Fruit fly (Drosophila melanogaster) whole organism, embryonic: ENCODE data around the gene bsk.

Experiments used
- Abd-B ChIP-seq: fragments of 200-800 bp; sonication (Bioruptor generic); optimal IDR thresholded peaks from 2 replicates; lab custom pipeline; 2018; ENCODE audit warnings: missing biosample characterization, mild to moderate bottlenecking, missing genetic modification characterization, moderate library complexity
- Blimp-1 ChIP-seq: fragments of 200-800 bp; sonication (Bioruptor generic); optimal IDR thresholded peaks from 3 replicates; lab custom pipeline; 2018; ENCODE audit warnings: missing biosample characterization, missing genetic modification characterization, mild to moderate bottlenecking, moderate library complexity, missing genetic modification reagents
- CG10147 ChIP-seq: fragments of 200-800 bp; sonication (Bioruptor generic); optimal IDR thresholded peaks from 2 replicates; lab custom pipeline; 2019; ENCODE audit warnings: missing biosample characterization, mild to moderate bottlenecking, missing genetic modification characterization, moderate library complexity
- CG10543 ChIP-seq: fragments of 200-800 bp; sonication (Bioruptor generic); optimal IDR thresholded peaks from 3 replicates; lab custom pipeline; 2017; ENCODE audit warnings: missing biosample characterization, mild to moderate bottlenecking, missing genetic modification characterization, moderate library complexity
- CG12104 ChIP-seq: fragments of 200-800 bp; sonication (Bioruptor generic); optimal IDR thresholded peaks from 3 replicates; lab custom pipeline; 2016; ENCODE audit warnings: missing biosample characterization, missing genetic modification characterization
- CG12236 ChIP-seq: fragments of 200-800 bp; sonication (Bioruptor generic); optimal IDR thresholded peaks from 2 replicates; lab custom pipeline; 2016; ENCODE audit warnings: missing biosample characterization, missing genetic modification characterization
- CG12942 ChIP-seq: fragments of 200-800 bp; sonication (Bioruptor generic); optimal IDR thresholded peaks from 3 replicates; lab custom pipeline; 2016; ENCODE audit warnings: missing biosample characterization, missing genetic modification characterization
- CG13624 ChIP-seq: fragments of 200-800 bp; sonication (Bioruptor generic); optimal IDR thresholded peaks from 2 replicates; lab custom pipeline; 2016; ENCODE audit warnings: missing biosample characterization, missing genetic modification characterization
- CG15479 ChIP-seq: fragments of 200-800 bp; sonication (Bioruptor generic); optimal IDR thresholded peaks from 3 replicates; lab custom pipeline; 2019; ENCODE audit warnings: missing biosample characterization, mild to moderate bottlenecking, missing genetic modification characterization, moderate library complexity
- CG1603 ChIP-seq: fragments of 200-800 bp; sonication (Bioruptor generic); optimal IDR thresholded peaks from 2 replicates; lab custom pipeline; 2019; ENCODE audit warnings: missing biosample characterization, mild to moderate bottlenecking, missing genetic modification characterization, moderate library complexity
- CG17359 ChIP-seq: fragments of 200-800 bp; sonication (Bioruptor generic); optimal IDR thresholded peaks from 3 replicates; lab custom pipeline; 2018; ENCODE audit warnings: missing biosample characterization, mild to moderate bottlenecking, missing genetic modification characterization, moderate library complexity
- CG2120 ChIP-seq: fragments of 200-800 bp; sonication (Bioruptor generic); optimal IDR thresholded peaks from 3 replicates; lab custom pipeline; 2016; ENCODE audit warnings: missing biosample characterization, missing genetic modification characterization
- CG2678 ChIP-seq: fragments of 200-800 bp; sonication (Bioruptor generic); optimal IDR thresholded peaks from 3 replicates; lab custom pipeline; 2019; ENCODE audit warnings: missing biosample characterization, mild to moderate bottlenecking, missing genetic modification characterization, moderate library complexity
- CG31388 ChIP-seq: fragments of 200-800 bp; sonication (Bioruptor generic); optimal IDR thresholded peaks from 2 replicates; lab custom pipeline; 2016; ENCODE audit warnings: missing biosample characterization, missing genetic modification characterization
- CG3407 ChIP-seq: fragments of 200-800 bp; sonication (Bioruptor generic); optimal IDR thresholded peaks from 2 replicates; lab custom pipeline; 2018; ENCODE audit warnings: missing biosample characterization, mild to moderate bottlenecking, missing genetic modification characterization
- CG43689 ChIP-seq: fragments of 200-800 bp; sonication (Bioruptor generic); IDR thresholded peaks from 2 replicates; pipeline ENCODE4 v1.3.6; 2022; ENCODE audit warnings: missing biosample characterization, missing genetic modification characterization
- CG5245 ChIP-seq: fragments of 200-800 bp; sonication (Bioruptor generic); optimal IDR thresholded peaks from 3 replicates; lab custom pipeline; 2016; ENCODE audit warnings: missing biosample characterization, missing genetic modification characterization
- CG5953 ChIP-seq: fragments of 200-800 bp; sonication (Bioruptor generic); IDR thresholded peaks from 2 replicates; pipeline ENCODE4 v1.3.6; 2022; ENCODE audit warnings: missing biosample characterization, missing genetic modification characterization
- CG6689 ChIP-seq: fragments of 200-800 bp; sonication (Bioruptor generic); IDR thresholded peaks from 2 replicates; pipeline ENCODE4 v1.3.6; 2022; ENCODE audit warnings: missing biosample characterization, missing genetic modification characterization
- CG6765 ChIP-seq: fragments of 200-800 bp; sonication (Bioruptor generic); optimal IDR thresholded peaks from 3 replicates; lab custom pipeline; 2017; ENCODE audit warnings: missing biosample characterization, mild to moderate bottlenecking, missing genetic modification characterization
- CG6854 ChIP-seq: fragments of 200-800 bp; sonication (Bioruptor generic); optimal IDR thresholded peaks from 3 replicates; lab custom pipeline; 2017; ENCODE audit warnings: missing biosample characterization, mild to moderate bottlenecking, missing genetic modification characterization
- CG7745 ChIP-seq: fragments of 200-800 bp; sonication (Bioruptor generic); optimal IDR thresholded peaks from 2 replicates; lab custom pipeline; 2018; ENCODE audit warnings: missing biosample characterization, mild to moderate bottlenecking, missing genetic modification characterization, moderate library complexity
- CG8089 ChIP-seq: fragments of 200-800 bp; sonication (Bioruptor generic); optimal IDR thresholded peaks from 3 replicates; lab custom pipeline; 2016; ENCODE audit warnings: missing biosample characterization, missing genetic modification characterization
- CG9817 ChIP-seq: fragments of 200-800 bp; sonication (Bioruptor generic); optimal IDR thresholded peaks from 2 replicates; lab custom pipeline; 2018; ENCODE audit warnings: missing biosample characterization, mild to moderate bottlenecking, missing genetic modification characterization, moderate library complexity
- Dll ChIP-seq: fragments of 200-800 bp; sonication (Bioruptor generic); IDR thresholded peaks from 4 replicates; pipeline ENCODE4 v1.3.6; 2022; ENCODE audit warnings: missing biosample characterization, missing genetic modification characterization; ENCODE audit not compliant: partially characterized antibody
- Eip74EF ChIP-seq, 2 experiments: fragments of 200-800 bp in 1 of 2; fragments of >200 bp in 1 of 2; sonication (Bioruptor generic) in 1 of 2; optimal IDR thresholded peaks; 2 replicates each; lab custom pipeline; 2017 to 2019; ENCODE audit warnings: missing biosample characterization in 2 of 2, missing genetic modification characterization in 2 of 2, mild to moderate bottlenecking in 1 of 2, moderate library complexity in 1 of 2
- Fer3 ChIP-seq: fragments of 200-800 bp; sonication (Bioruptor generic); optimal IDR thresholded peaks from 2 replicates; lab custom pipeline; 2018; ENCODE audit warnings: missing biosample characterization, mild to moderate bottlenecking, missing genetic modification characterization, moderate library complexity
- Lim3 ChIP-seq: fragments of 200-800 bp; sonication (Bioruptor generic); IDR thresholded peaks from 2 replicates; pipeline ENCODE4 v1.3.6; 2022; ENCODE audit warnings: missing biosample characterization, missing genetic modification characterization
- Ptx1 ChIP-seq: fragments of 200-800 bp; sonication (Bioruptor generic); IDR thresholded peaks from 2 replicates; pipeline ENCODE4 v1.3.6; 2022; ENCODE audit warnings: missing biosample characterization, missing genetic modification characterization
- Scr ChIP-seq: fragments of 200-800 bp; sonication (Bioruptor generic); IDR thresholded peaks from 2 replicates; pipeline ENCODE4 v1.3.6; 2022; ENCODE audit warnings: missing biosample characterization, missing genetic modification characterization; ENCODE audit not compliant: partially characterized antibody
- Stat92E ChIP-seq, 3 experiments: fragments of >200 bp in 2 of 3; fragments of 200-800 bp in 1 of 3; sonication (Bioruptor generic) in 1 of 3; optimal IDR thresholded peaks; 2 replicates each; lab custom pipeline; 2017 to 2019; ENCODE audit warnings: missing biosample characterization in 3 of 3, missing genetic modification characterization in 3 of 3, mild to moderate bottlenecking in 1 of 3, moderate library complexity in 1 of 3
- Xbp1 ChIP-seq: fragments of 200-800 bp; sonication (Bioruptor generic); optimal IDR thresholded peaks from 3 replicates; lab custom pipeline; 2016; ENCODE audit warnings: missing biosample characterization, mild to moderate bottlenecking, missing genetic modification characterization
- YL-1 ChIP-seq: fragments of 200-800 bp; sonication (Bioruptor generic); optimal IDR thresholded peaks from 3 replicates; lab custom pipeline; 2017; ENCODE audit warnings: missing biosample characterization, mild to moderate bottlenecking, missing genetic modification characterization
- aop ChIP-seq: fragments of 200-800 bp; sonication (Bioruptor generic); IDR thresholded peaks from 2 replicates; pipeline ENCODE4 v1.3.6; 2022; ENCODE audit warnings: missing biosample characterization, missing genetic modification characterization
- chm ChIP-seq: fragments of 200-800 bp; sonication (Bioruptor generic); IDR thresholded peaks from 2 replicates; pipeline ENCODE4 v1.3.6; 2022; ENCODE audit warnings: missing biosample characterization, missing genetic modification characterization
- exex ChIP-seq: fragments of 200-800 bp; sonication (Bioruptor generic); optimal IDR thresholded peaks from 4 replicates; lab custom pipeline; 2018; ENCODE audit warnings: missing biosample characterization, mild to moderate bottlenecking, missing genetic modification characterization, moderate library complexity
- fd3F ChIP-seq: fragments of 200-800 bp; sonication (Bioruptor generic); optimal IDR thresholded peaks from 2 replicates; lab custom pipeline; 2018; ENCODE audit warnings: missing biosample characterization, mild to moderate bottlenecking, missing genetic modification characterization, moderate library complexity
- ham ChIP-seq: fragments of 200-800 bp; sonication (Bioruptor generic); IDR thresholded peaks from 2 replicates; pipeline ENCODE4 v1.3.6; 2022; ENCODE audit warnings: missing biosample characterization, missing genetic modification characterization
- lmd ChIP-seq: fragments of 200-800 bp; sonication (Bioruptor generic); IDR thresholded peaks from 2 replicates; pipeline ENCODE4 v1.3.6; 2022; ENCODE audit warnings: missing biosample characterization, missing genetic modification characterization
- pum ChIP-seq: fragments of 200-800 bp; sonication (Bioruptor generic); optimal IDR thresholded peaks from 2 replicates; lab custom pipeline; 2016; ENCODE audit warnings: missing biosample characterization, missing genetic modification characterization
- repo ChIP-seq: fragments of 200-800 bp; sonication (Bioruptor generic); optimal IDR thresholded peaks from 2 replicates; lab custom pipeline; 2016; ENCODE audit warnings: missing biosample characterization, missing genetic modification characterization
- ro ChIP-seq: fragments of 200-800 bp; sonication (Bioruptor generic); IDR thresholded peaks from 2 replicates; pipeline ENCODE4 v1.3.6; 2022; ENCODE audit warnings: missing biosample characterization, missing genetic modification characterization
- run ChIP-seq: fragments of 200-800 bp; sonication (Bioruptor generic); optimal IDR thresholded peaks from 3 replicates; lab custom pipeline; 2018; ENCODE audit warnings: missing biosample characterization, mild to moderate bottlenecking, missing genetic modification characterization
- seq ChIP-seq: fragments of 200-800 bp; sonication (Bioruptor generic); IDR thresholded peaks from 2 replicates; pipeline ENCODE4 v1.3.6; 2022; ENCODE audit warnings: missing biosample characterization, missing genetic modification characterization
- slp2 ChIP-seq: fragments of 200-800 bp; sonication (Bioruptor generic); optimal IDR thresholded peaks from 2 replicates; lab custom pipeline; 2016; ENCODE audit warnings: missing biosample characterization, missing genetic modification characterization
- sqz ChIP-seq: fragments of 200-800 bp; sonication (Bioruptor generic); optimal IDR thresholded peaks from 3 replicates; lab custom pipeline; 2018; ENCODE audit warnings: missing biosample characterization, mild to moderate bottlenecking, missing genetic modification characterization
- stwl ChIP-seq: fragments of 200-800 bp; sonication (Bioruptor generic); optimal IDR thresholded peaks from 3 replicates; lab custom pipeline; 2018; ENCODE audit warnings: missing biosample characterization, mild to moderate bottlenecking, missing genetic modification characterization, moderate library complexity
- tll ChIP-seq, 2 experiments: fragments of 200-800 bp in 1 of 2; fragments of >200 bp in 1 of 2; sonication (Bioruptor generic) in 1 of 2; optimal IDR thresholded peaks; 2 replicates each; lab custom pipeline; 2017 to 2019; ENCODE audit warnings: missing biosample characterization in 2 of 2, missing genetic modification characterization in 2 of 2, mild to moderate bottlenecking in 1 of 2, moderate library complexity in 1 of 2
- tna ChIP-seq: fragments of 200-800 bp; sonication (Bioruptor generic); IDR thresholded peaks from 2 replicates; pipeline ENCODE4 v1.3.6; 2022; ENCODE audit warnings: missing biosample characterization, missing genetic modification characterization; ENCODE audit not compliant: partially characterized antibody
- z ChIP-seq: fragments of 200-800 bp; sonication (Bioruptor generic); IDR thresholded peaks from 3 replicates; pipeline ENCODE4 v1.3.6; 2022; ENCODE audit warnings: missing biosample characterization, missing genetic modification characterization
- zen ChIP-seq: fragments of 200-800 bp; sonication (Bioruptor generic); optimal IDR thresholded peaks from 3 replicates; lab custom pipeline; 2018; ENCODE audit warnings: missing biosample characterization, mild to moderate bottlenecking, missing genetic modification characterization, moderate library complexity

The bsk gene

DNA sequence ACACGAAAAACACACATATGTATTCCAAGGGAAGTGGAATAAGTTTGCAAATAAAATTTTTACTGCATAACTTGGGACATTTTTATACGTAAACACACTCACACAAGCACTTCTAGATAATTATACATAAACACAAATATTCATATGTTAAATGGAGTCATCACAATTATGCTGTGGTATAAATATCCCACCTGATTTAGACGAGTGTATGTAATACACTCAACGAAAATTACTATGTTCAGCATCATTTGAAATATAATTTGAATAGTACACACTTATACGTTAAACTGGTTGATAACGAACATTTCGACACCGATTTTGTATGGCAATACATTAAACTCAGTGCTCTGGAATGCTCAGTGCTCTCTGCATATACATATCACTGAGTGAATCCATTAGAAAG is 19.2 kb downstream of the bsk start (continued):
- no peak for TF ChIP-seq zen (tag; lab: Kevin White, UChicago)
- no peak for TF ChIP-seq Dll (GFP tag; lab: Robert Waterston, UW)
- TF ChIP-seq CG2678 (tag; lab: Kevin White, UChicago) = no peak
- no peak for TF ChIP-seq CG7745 (tag; lab: Kevin White, UChicago)
- TF ChIP-seq Ptx1 (GFP tag; lab: Robert Waterston, UW) = no peak
- no peak for TF ChIP-seq chm (GFP tag; lab: Robert Waterston, UW)
- TF ChIP-seq Abd-B (GFP tag; lab: Kevin White, UChicago) = no peak
- no peak for TF ChIP-seq ro
- TF ChIP-seq exex = peak; percentile 32
- TF ChIP-seq CG2120 (GFP tag; lab: Kevin White, UChicago) = peak; percentile 42
- no peak for TF ChIP-seq Scr
- TF ChIP-seq Eip74EF (GFP tag; optimal IDR thresholded peaks at IDR 0.05; lab: Kevin White, UChicago) = no peak
- peak; percentile 4 for TF ChIP-seq CG10147 (GFP tag; lab: Kevin White, UChicago)
- TF ChIP-seq CG8089 (GFP tag; lab: Kevin White, UChicago) = peak; percentile 95
- no peak for TF ChIP-seq CG1603 (tag; lab: Kevin White, UChicago)
- no peak for TF ChIP-seq fd3F (GFP tag; lab: Kevin White, UChicago)
- no peak for TF ChIP-seq Xbp1
- no peak for TF ChIP-seq CG9817 (tag; lab: Kevin White, UChicago)
- no peak for TF ChIP-seq CG3407 (GFP tag; lab: Kevin White, UChicago)
- no peak for TF ChIP-seq CG6854
- no peak for TF ChIP-seq run (tag; lab: Kevin White, UChicago)
- no peak for TF ChIP-seq Blimp-1
- no peak for TF ChIP-seq Stat92E (GFP tag; optimal IDR thresholded peaks at IDR 0.05; lab: Kevin White, UChicago)
- TF ChIP-seq CG31388 (GFP tag; lab: Kevin White, UChicago) = no peak
- TF ChIP-seq lmd (GFP tag; lab: Robert Waterston, UW) = no peak
- TF ChIP-seq pum = no peak
- TF ChIP-seq CG6689 (GFP tag; lab: Robert Waterston, UW) = no peak
- no peak for TF ChIP-seq CG15479 (GFP tag; lab: Kevin White, UChicago)
- no peak for TF ChIP-seq Lim3 (GFP tag; lab: Robert Waterston, UW)
- peak; percentile 5 for TF ChIP-seq CG5245 (GFP tag; lab: Kevin White, UChicago)
- TF ChIP-seq stwl = no peak
- TF ChIP-seq seq (GFP tag; lab: Robert Waterston, UW) = no peak
- no peak for TF ChIP-seq CG12942 (GFP tag; lab: Kevin White, UChicago)
- no peak for TF ChIP-seq repo (GFP tag; lab: Kevin White, UChicago)
- peak; percentile 11 for TF ChIP-seq Fer3 (tag; lab: Kevin White, UChicago)
- TF ChIP-seq CG6765 (GFP tag; lab: Kevin White, UChicago) = no peak
- TF ChIP-seq z (GFP tag; lab: Robert Waterston, UW) = no peak
- TF ChIP-seq aop = no peak
- no peak for TF ChIP-seq tll (GFP tag; optimal IDR thresholded peaks at IDR 0.05; lab: Kevin White, UChicago)
- TF ChIP-seq YL-1 (GFP tag; lab: Kevin White, UChicago) = no peak
- TF ChIP-seq CG17359 (tag; lab: Kevin White, UChicago) = peak; percentile 34
- TF ChIP-seq CG43689 (GFP tag; lab: Robert Waterston, UW) = no peak
- no peak for TF ChIP-seq ham (GFP tag; lab: Robert Waterston, UW)
- TF ChIP-seq CG10543 (GFP tag; lab: Kevin White, UChicago) = no peak
- TF ChIP-seq slp2 (GFP tag; lab: Kevin White, UChicago) = no peak
- peak; percentile 8 for TF ChIP-seq CG12104 (GFP tag; lab: Kevin White, UChicago)
- TF ChIP-seq CG5953 (GFP tag; lab: Robert Waterston, UW) = no peak
- no peak for TF ChIP-seq sqz
- TF ChIP-seq tna (GFP tag; lab: Robert Waterston, UW) = no peak
- TF ChIP-seq CG12236 (GFP tag; lab: Kevin White, UChicago) = no peak
- TF ChIP-seq CG13624 (GFP tag; lab: Kevin White, UChicago) = no peak
